Worm (Caenorhabditis elegans): ENCODE measurements around the gene K12H6.8.

Gene K12H6.8

ce11 chrII:2827859-2828403 is at the start of gene K12H6.8:
Gene K12H6.8 (plus strand): TSS chrII:2827896.
- no peak for TF ChIP-seq unc-62 (GFP tag; optimal IDR thresholded peaks at IDR 0.05)

- no peak for TF ChIP-seq unc-62 (GFP tag; optimal IDR thresholded peaks at IDR 0.05)
These were observed 48.4 kb upstream of the K12H6.8 start, which contains the start of gene F08D12.3 for ce11 chrII:2779253-2779652. Gene F08D12.3 (plus strand): TSS chrII:2779553.

DNA sequence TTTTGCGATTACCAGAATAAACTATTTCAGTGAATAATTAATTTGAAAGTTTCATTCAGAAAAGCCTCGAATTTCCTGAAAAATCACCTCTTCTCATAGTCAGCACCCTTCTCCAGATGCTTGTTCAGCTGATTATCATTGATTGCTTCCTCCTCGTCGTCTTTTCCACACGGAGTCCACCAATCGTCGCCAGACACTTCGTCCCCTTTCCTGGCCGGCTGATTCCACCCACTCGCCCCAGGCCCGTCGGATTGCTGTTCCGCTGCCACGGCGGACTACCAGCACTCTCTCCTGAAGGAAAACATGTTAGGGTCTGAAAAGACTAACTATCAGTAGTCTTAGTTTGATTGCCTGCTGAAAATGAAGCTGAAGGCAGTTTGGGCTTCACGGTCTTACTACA is 46.9 kb upstream of the K12H6.8 start:
- TF ChIP-seq unc-62 (GFP tag; optimal IDR thresholded peaks at IDR 0.05) = no peak

ce11 chrII:2781355-2781754 is 46.3 kb upstream of the K12H6.8 start, which contains the start of gene F08D12.2:
Gene F08D12.2 (plus strand): TSS chrII:2781655.
- no peak for TF ChIP-seq unc-62 (GFP tag; optimal IDR thresholded peaks at IDR 0.05)

- no peak for TF ChIP-seq unc-62 (GFP tag; optimal IDR thresholded peaks at IDR 0.05)
These were observed 44.3 kb upstream of the K12H6.8 start for ce11 chrII:2783380-2783779.

DNA sequence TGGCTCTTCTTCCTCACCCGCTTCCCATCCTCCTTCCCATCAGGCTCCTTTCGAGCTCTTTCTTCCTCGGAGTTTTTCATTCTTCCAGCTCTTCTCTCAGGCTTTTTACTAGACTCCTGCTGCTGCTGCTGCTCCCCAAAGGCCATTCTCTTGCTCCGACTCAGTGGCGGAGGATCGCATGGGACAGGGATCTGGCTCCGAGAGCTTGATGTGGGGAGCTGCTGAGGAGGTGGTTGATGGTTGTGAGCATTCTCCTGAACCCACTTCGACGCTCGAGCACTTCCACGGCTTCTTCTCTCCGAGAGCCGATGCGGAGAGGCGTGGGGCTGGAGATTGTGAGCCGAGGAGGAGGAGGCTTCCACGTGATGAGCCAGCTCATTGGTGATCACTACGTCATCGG is 41.9 kb upstream of the K12H6.8 start:
- TF ChIP-seq unc-62 (GFP tag; optimal IDR thresholded peaks at IDR 0.05) = no peak

- no peak for TF ChIP-seq unc-62 (GFP tag; optimal IDR thresholded peaks at IDR 0.05)
These were observed 40.6 kb upstream of the K12H6.8 start, which contains the start of the genes F08D12.12 and srpa-72 for ce11 chrII:2787031-2787512. Gene F08D12.12 (minus strand): TSS chrII:2787081. Gene srpa-72 (plus strand): TSS chrII:2787481.

DNA sequence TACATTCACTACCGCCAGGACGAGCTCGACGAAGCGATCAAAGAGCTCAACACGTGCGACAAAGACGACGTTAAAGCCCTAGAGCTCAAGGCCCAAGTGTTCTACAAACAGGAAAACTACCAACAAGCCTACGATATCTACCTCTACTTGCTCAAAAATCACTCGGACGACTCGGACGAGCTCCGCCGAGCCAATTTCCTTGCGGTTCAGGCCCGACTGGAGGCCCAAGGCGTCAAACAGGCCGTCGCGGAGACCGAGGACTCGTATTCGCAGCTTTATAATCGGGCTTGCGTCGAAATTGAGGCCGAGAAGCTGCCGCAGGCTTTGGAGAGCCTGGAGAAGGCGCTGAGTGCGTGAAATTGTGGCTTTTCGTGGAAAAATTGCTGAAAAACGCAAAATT is 39.8 kb upstream of the K12H6.8 start:
- no peak for TF ChIP-seq unc-62 (GFP tag; optimal IDR thresholded peaks at IDR 0.05)

DNA sequence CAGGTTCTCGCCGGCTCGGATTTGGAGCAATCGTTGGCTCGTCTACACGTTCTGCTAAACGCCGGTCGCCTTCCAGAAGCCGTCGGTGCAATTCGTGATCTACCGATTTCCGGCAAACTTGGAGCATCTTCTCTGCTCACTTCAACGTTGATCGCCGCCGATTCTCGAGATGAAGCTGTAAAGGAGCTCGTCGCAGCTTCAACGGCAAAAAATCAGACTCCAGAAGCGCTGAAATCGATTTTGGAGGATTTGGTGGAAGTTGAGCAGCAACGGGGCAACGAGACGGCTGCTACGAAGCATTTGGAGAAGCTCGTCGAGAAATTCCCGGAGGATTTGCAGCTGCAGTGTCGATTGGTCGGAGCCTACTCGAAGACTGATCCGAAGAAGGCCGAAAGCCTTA is 36.0 kb upstream of the K12H6.8 start:
- no peak for TF ChIP-seq unc-62 (GFP tag; optimal IDR thresholded peaks at IDR 0.05)

DNA sequence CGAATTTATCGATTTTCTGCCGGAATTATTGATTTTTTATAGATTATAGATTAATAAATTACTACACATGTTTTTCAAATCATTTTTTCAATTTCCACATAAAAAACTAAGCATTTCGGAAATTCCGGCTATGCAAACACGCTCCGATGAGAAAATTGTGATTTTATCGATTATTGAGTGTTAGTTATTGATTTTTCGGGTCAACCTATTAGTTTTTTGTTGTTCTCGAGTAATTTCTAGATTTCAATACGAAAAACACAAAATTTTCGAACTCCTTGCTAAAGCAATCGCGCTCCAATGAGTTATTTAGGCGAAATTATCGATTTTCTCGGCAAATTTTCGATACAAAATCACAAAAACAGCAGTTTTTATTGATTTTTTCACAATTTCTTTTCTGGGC is 32.3 kb upstream of the K12H6.8 start:
- no peak for TF ChIP-seq unc-62 (GFP tag; optimal IDR thresholded peaks at IDR 0.05)

ce11 chrII:2796431-2796830 is 31.3 kb upstream of the K12H6.8 start:
- no peak for TF ChIP-seq unc-62 (GFP tag; optimal IDR thresholded peaks at IDR 0.05)

DNA sequence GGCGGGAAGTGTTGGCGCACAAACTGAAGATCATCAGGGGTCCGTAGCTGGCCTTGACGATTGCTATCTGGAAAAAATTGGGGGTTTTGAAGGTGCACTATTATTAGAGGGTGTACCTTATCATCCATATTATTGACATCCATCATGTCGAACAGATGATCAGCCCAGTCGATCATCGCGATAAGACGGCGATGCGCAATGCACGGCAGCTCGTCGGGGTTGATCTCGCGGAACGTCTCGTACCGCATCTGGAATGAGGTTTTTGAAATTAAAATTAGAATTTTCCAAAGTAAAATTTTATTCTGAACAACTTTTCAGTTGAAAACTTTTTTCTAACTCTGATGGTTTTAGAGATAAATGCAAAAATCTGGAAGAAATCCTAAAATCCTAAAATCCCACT is 29.7 kb upstream of the K12H6.8 start:
- no peak for TF ChIP-seq unc-62 (GFP tag; optimal IDR thresholded peaks at IDR 0.05)

DNA sequence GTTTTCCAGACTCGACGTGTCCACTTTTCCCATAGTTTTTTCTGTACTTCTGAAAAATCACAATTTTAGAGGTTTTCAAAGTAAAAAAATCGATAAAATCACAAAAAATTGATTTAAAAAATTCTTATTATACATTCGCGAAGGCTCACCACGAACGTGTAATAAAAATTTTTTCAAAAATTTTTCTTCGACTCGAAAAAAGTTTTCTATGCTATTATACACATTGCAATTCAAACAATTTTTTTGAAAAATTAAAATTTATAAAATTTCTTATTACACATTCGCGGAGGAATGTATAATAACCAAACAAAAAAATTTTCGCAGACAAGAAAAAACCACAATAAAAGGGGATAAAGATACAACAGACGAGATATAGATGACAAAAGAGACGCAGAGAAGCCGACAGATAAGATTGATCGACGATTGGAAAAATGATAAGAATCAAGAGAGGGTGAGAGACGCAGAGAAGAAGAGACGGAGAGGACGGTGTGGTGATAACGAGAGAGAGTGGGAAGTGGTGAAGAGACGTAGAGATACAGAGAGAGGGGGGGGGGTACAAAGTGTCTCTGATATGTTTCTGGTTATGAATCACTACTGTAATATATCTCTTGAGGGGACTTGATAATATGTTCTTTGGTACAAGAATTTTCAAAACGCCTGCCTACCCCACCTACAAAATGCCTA is 27.0 kb upstream of the K12H6.8 start, which contains the start of gene nhr-119:
TSS of gene nhr-119 (minus strand) at position 51 of the 684 bp plus-strand sequence.
- no peak for TF ChIP-seq unc-62 (GFP tag; optimal IDR thresholded peaks at IDR 0.05)

ce11 chrII:2801764-2802163 is 25.9 kb upstream of the K12H6.8 start:
- no peak for TF ChIP-seq unc-62 (GFP tag; optimal IDR thresholded peaks at IDR 0.05)

DNA sequence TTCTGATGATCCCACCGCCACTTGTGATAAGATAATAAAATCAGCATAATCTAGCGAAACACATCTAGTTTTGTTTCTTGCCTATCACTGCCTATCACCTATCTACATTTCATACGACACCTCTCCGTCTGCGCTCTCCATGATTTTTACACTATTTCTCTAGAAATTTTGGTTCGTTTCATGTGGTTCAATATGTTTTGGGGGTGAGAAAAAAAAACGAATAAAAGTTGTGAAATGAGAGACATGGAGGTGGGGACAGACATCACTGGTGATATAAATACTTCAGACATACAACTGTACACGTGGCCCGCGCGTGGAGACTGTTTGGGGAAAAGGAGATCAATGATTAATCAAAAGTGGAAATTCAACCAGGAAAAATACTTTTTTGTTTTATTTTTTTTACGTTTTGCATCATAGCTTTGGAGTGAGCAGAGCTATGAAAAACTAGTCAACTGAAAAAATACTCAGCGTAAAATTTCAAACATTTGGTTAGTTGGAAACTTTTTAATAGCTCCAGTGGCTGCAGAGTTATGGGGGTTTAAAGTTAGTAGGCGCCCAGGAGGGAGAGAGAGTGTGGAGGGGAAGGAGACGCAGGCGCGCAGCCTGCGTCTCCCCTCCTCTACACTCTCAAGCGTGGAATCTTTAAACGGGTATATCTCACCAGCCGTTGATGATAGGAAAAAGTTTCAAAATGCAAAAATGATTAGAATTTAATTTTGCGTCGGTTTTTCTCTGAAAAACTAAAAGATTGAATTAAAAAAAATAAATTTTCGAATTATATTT is 24.7 kb upstream of the K12H6.8 start:
- no peak for TF ChIP-seq unc-62 (GFP tag; optimal IDR thresholded peaks at IDR 0.05)

ce11 chrII:2804245-2804644 is 23.5 kb upstream of the K12H6.8 start:
- no peak for TF ChIP-seq unc-62 (GFP tag; optimal IDR thresholded peaks at IDR 0.05)

All from whole organism, dauer.